Fruit fly (Drosophila melanogaster) whole organism, embryonic: ENCODE results near the gene Prim2.
A peak's percentile ranks its signal among the peaks of the same experiment; 100 is the strongest.

ENCODE experiments used
- Ada2b ChIP-seq: fragments of 200-800 bp; sonication (Bioruptor generic); IDR thresholded peaks from 2 replicates; pipeline ENCODE4 v1.3.6; 2022; ENCODE audit warnings: missing biosample characterization, missing genetic modification characterization
- Bteb2 ChIP-seq: fragments of 200-800 bp; sonication (Bioruptor generic); optimal IDR thresholded peaks from 2 replicates; lab custom pipeline; 2016; ENCODE audit warnings: missing biosample characterization, missing genetic modification characterization
- CG10267 ChIP-seq: fragments of 200-800 bp; sonication (Bioruptor generic); optimal IDR thresholded peaks from 2 replicates; lab custom pipeline; 2018; ENCODE audit warnings: missing biosample characterization, mild to moderate bottlenecking, missing genetic modification characterization, moderate library complexity
- CG10366 ChIP-seq: fragments of 200-800 bp; sonication (Bioruptor generic); IDR thresholded peaks from 2 replicates; pipeline ENCODE4 v1.3.6; 2022; ENCODE audit warnings: missing biosample characterization, missing genetic modification characterization
- CG10979 ChIP-seq: fragments of 200-800 bp; sonication (Bioruptor generic); optimal IDR thresholded peaks from 2 replicates; lab custom pipeline; 2018; ENCODE audit warnings: missing biosample characterization, mild to moderate bottlenecking, missing genetic modification characterization, moderate library complexity
- CG12391 ChIP-seq: fragments of 200-800 bp; sonication (Bioruptor generic); optimal IDR thresholded peaks from 3 replicates; lab custom pipeline; 2018; ENCODE audit warnings: missing biosample characterization, mild to moderate bottlenecking, missing genetic modification characterization, moderate library complexity
- CG13624 ChIP-seq: fragments of 200-800 bp; sonication (Bioruptor generic); optimal IDR thresholded peaks from 2 replicates; lab custom pipeline; 2016; ENCODE audit warnings: missing biosample characterization, missing genetic modification characterization
- CG30403 ChIP-seq: fragments of 200-800 bp; sonication (Bioruptor generic); optimal IDR thresholded peaks from 3 replicates; lab custom pipeline; 2016; ENCODE audit warnings: missing biosample characterization, missing genetic modification characterization
- CG4854 ChIP-seq: fragments of 200-800 bp; sonication (Bioruptor generic); optimal IDR thresholded peaks from 2 replicates; lab custom pipeline; 2016; ENCODE audit warnings: missing biosample characterization, missing genetic modification characterization, inconsistent platforms
- CG7786 ChIP-seq: fragments of 200-800 bp; sonication (Bioruptor generic); optimal IDR thresholded peaks from 2 replicates; lab custom pipeline; 2016; ENCODE audit warnings: missing biosample characterization, missing genetic modification characterization
- CG7839 ChIP-seq: fragments of 200-800 bp; sonication (Bioruptor generic); optimal IDR thresholded peaks from 3 replicates; lab custom pipeline; 2018; ENCODE audit warnings: missing biosample characterization, mild to moderate bottlenecking, missing genetic modification characterization, moderate library complexity
- CG8290 ChIP-seq, 3 experiments: fragments of 200-800 bp; sonication (Bioruptor generic); optimal IDR thresholded peaks; 2 replicates each; lab custom pipeline; 2016 to 2019; ENCODE audit warnings: missing biosample characterization in 3 of 3, missing genetic modification characterization in 3 of 3, mild to moderate bottlenecking in 2 of 3, moderate library complexity in 1 of 3
- CG8924 ChIP-seq: fragments of 200-800 bp; optimal IDR thresholded peaks from 3 replicates; lab custom pipeline; 2019; ENCODE audit warnings: missing biosample characterization, mild to moderate bottlenecking, missing genetic modification characterization, moderate library complexity
- CG9932 ChIP-seq: fragments of 200-800 bp; sonication (Bioruptor generic); IDR thresholded peaks from 2 replicates; pipeline ENCODE4 v1.3.6; 2022; ENCODE audit warnings: missing biosample characterization, missing genetic modification characterization
- Dbx ChIP-seq: fragments of 200-800 bp; sonication (Bioruptor generic); IDR thresholded peaks from 3 replicates; pipeline ENCODE4 v1.3.6; 2022; ENCODE audit warnings: missing biosample characterization, missing genetic modification characterization
- Dek ChIP-seq: fragments of 200-800 bp; sonication (Bioruptor generic); optimal IDR thresholded peaks from 3 replicates; lab custom pipeline; 2019; ENCODE audit warnings: missing biosample characterization, mild to moderate bottlenecking, missing genetic modification characterization, moderate library complexity
- Dfd ChIP-seq, 2 experiments: fragments of >200 bp; optimal IDR thresholded peaks; 2 replicates each; lab custom pipeline; 2017; ENCODE audit warnings: missing biosample characterization in 2 of 2, missing genetic modification characterization in 2 of 2
- Elba2 ChIP-seq: fragments of 200-800 bp; sonication (Bioruptor generic); optimal IDR thresholded peaks from 3 replicates; lab custom pipeline; 2016; ENCODE audit warnings: missing biosample characterization, missing genetic modification characterization
- Fer2 ChIP-seq: fragments of 200-800 bp; sonication (Bioruptor generic); optimal IDR thresholded peaks from 2 replicates; lab custom pipeline; 2018; ENCODE audit warnings: missing biosample characterization, mild to moderate bottlenecking, missing genetic modification characterization, moderate library complexity
- Hr3 ChIP-seq: fragments of 200-800 bp; sonication (Bioruptor generic); optimal IDR thresholded peaks from 3 replicates; lab custom pipeline; 2016; ENCODE audit warnings: missing biosample characterization, missing genetic modification characterization
- Med ChIP-seq: fragments of 200-800 bp; sonication (Bioruptor generic); peaks from one replicate; lab custom pipeline; 2016; ENCODE audit warnings: missing biosample characterization, missing genetic modification characterization, mild to moderate bottlenecking, inconsistent platforms, moderate library complexity
- Myb ChIP-seq: fragments of 200-800 bp; sonication (Bioruptor generic); optimal IDR thresholded peaks from 2 replicates; lab custom pipeline; 2016; ENCODE audit warnings: missing biosample characterization, missing genetic modification characterization
- Ptx1 ChIP-seq: fragments of 200-800 bp; sonication (Bioruptor generic); IDR thresholded peaks from 2 replicates; pipeline ENCODE4 v1.3.6; 2022; ENCODE audit warnings: missing biosample characterization, missing genetic modification characterization
- Sox100B ChIP-seq: fragments of 200-800 bp; sonication (Bioruptor generic); optimal IDR thresholded peaks from 3 replicates; lab custom pipeline; 2018; ENCODE audit warnings: missing biosample characterization, mild to moderate bottlenecking, missing genetic modification characterization
- Trl ChIP-seq, 3 experiments: fragments of >200 bp in 2 of 3; fragments of 200-800 bp in 1 of 3; sonication (Bioruptor generic) in 1 of 3; optimal IDR thresholded peaks; 2 replicates in 1 of 3; 3 replicates in 2 of 3; lab custom pipeline; 2016 to 2017; ENCODE audit warnings: missing biosample characterization in 1 of 3, missing genetic modification characterization in 1 of 3
- ac ChIP-seq: fragments of 200-800 bp; sonication (Bioruptor generic); optimal IDR thresholded peaks from 3 replicates; lab custom pipeline; 2017; ENCODE audit warnings: missing biosample characterization, mild to moderate bottlenecking, missing genetic modification characterization
- ash1 ChIP-seq: fragments of 200-800 bp; sonication (Bioruptor generic); optimal IDR thresholded peaks from 2 replicates; lab custom pipeline; 2018; ENCODE audit warnings: missing biosample characterization, mild to moderate bottlenecking, missing genetic modification characterization
- ato ChIP-seq: fragments of 200-800 bp; sonication (Bioruptor generic); IDR thresholded peaks from 2 replicates; pipeline ENCODE4 v1.3.6; 2022; ENCODE audit warnings: missing biosample characterization, missing genetic modification characterization; ENCODE audit not compliant: partially characterized antibody
- chif ChIP-seq, 2 experiments: fragments of 200-800 bp; sonication (Bioruptor generic); optimal IDR thresholded peaks; 3 replicates each; lab custom pipeline; 2016; ENCODE audit warnings: missing biosample characterization in 2 of 2, missing genetic modification characterization in 2 of 2
- crc ChIP-seq: fragments of 200-800 bp; sonication (Bioruptor generic); optimal IDR thresholded peaks from 2 replicates; lab custom pipeline; 2016; ENCODE audit warnings: missing biosample characterization, missing genetic modification characterization
- ftz-f1 ChIP-seq: fragments of 200-800 bp; sonication (Bioruptor generic); optimal IDR thresholded peaks from 2 replicates; lab custom pipeline; 2016; ENCODE audit warnings: missing biosample characterization, missing genetic modification characterization
- gcm ChIP-seq: fragments of 200-800 bp; sonication (Bioruptor generic); optimal IDR thresholded peaks from 2 replicates; lab custom pipeline; 2019; ENCODE audit warnings: missing biosample characterization, mild to moderate bottlenecking, missing genetic modification characterization, moderate library complexity
- gcm2 ChIP-seq: fragments of 200-800 bp; sonication (Bioruptor generic); optimal IDR thresholded peaks from 2 replicates; lab custom pipeline; 2016; ENCODE audit warnings: missing biosample characterization, missing genetic modification characterization
- gro ChIP-seq: fragments of 200-800 bp; sonication (Bioruptor generic); optimal IDR thresholded peaks from 2 replicates; lab custom pipeline; 2016; ENCODE audit warnings: missing biosample characterization, missing genetic modification characterization
- hbn ChIP-seq: fragments of 200-800 bp; sonication (Bioruptor generic); IDR thresholded peaks from 2 replicates; pipeline ENCODE4 v1.3.6; 2022; ENCODE audit warnings: missing biosample characterization, missing genetic modification characterization; ENCODE audit not compliant: partially characterized antibody
- jumu ChIP-seq: fragments of 200-800 bp; sonication (Bioruptor generic); optimal IDR thresholded peaks from 3 replicates; lab custom pipeline; 2016; ENCODE audit warnings: missing biosample characterization, missing genetic modification characterization
- kay ChIP-seq: fragments of 200-800 bp; sonication (Bioruptor generic); optimal IDR thresholded peaks from 2 replicates; lab custom pipeline; 2016; ENCODE audit warnings: missing biosample characterization, missing genetic modification characterization
- lmd ChIP-seq: fragments of 200-800 bp; sonication (Bioruptor generic); IDR thresholded peaks from 2 replicates; pipeline ENCODE4 v1.3.6; 2022; ENCODE audit warnings: missing biosample characterization, missing genetic modification characterization
- nmo ChIP-seq: fragments of 200-800 bp; sonication (Bioruptor generic); optimal IDR thresholded peaks from 2 replicates; lab custom pipeline; 2018; ENCODE audit warnings: missing biosample characterization, mild to moderate bottlenecking, missing genetic modification characterization, moderate library complexity
- org-1 ChIP-seq: fragments of 200-800 bp; sonication (Bioruptor generic); optimal IDR thresholded peaks from 2 replicates; lab custom pipeline; 2017; ENCODE audit warnings: missing biosample characterization, missing genetic modification characterization
- pfk ChIP-seq: fragments of 200-800 bp; sonication (Bioruptor generic); optimal IDR thresholded peaks from 2 replicates; lab custom pipeline; 2018; ENCODE audit warnings: missing biosample characterization, mild to moderate bottlenecking, missing genetic modification characterization, moderate library complexity
- phol ChIP-seq: fragments of 200-800 bp; sonication (Bioruptor generic); optimal IDR thresholded peaks from 3 replicates; lab custom pipeline; 2018; ENCODE audit warnings: missing biosample characterization, mild to moderate bottlenecking, missing genetic modification characterization, moderate library complexity
- psq ChIP-seq: fragments of 200-800 bp; sonication (Bioruptor generic); optimal IDR thresholded peaks from 2 replicates; lab custom pipeline; 2017; ENCODE audit warnings: missing biosample characterization, missing genetic modification characterization
- row ChIP-seq: fragments of 200-800 bp; sonication (Bioruptor generic); IDR thresholded peaks from 3 replicates; pipeline ENCODE4 v1.3.6; 2022; ENCODE audit warnings: missing biosample characterization, missing genetic modification characterization
- run ChIP-seq: fragments of 200-800 bp; sonication (Bioruptor generic); optimal IDR thresholded peaks from 3 replicates; lab custom pipeline; 2018; ENCODE audit warnings: missing biosample characterization, mild to moderate bottlenecking, missing genetic modification characterization
- slou ChIP-seq: fragments of 200-800 bp; sonication (Bioruptor generic); optimal IDR thresholded peaks from 3 replicates; lab custom pipeline; 2016; ENCODE audit warnings: missing biosample characterization, missing genetic modification characterization
- tgo ChIP-seq: fragments of 200-800 bp; sonication (Bioruptor generic); IDR thresholded peaks from 3 replicates; pipeline ENCODE4 v1.3.6; 2022; ENCODE audit warnings: missing biosample characterization, missing genetic modification characterization
- trem ChIP-seq: fragments of 200-800 bp; optimal IDR thresholded peaks from 3 replicates; lab custom pipeline; 2019; ENCODE audit warnings: missing biosample characterization, mild to moderate bottlenecking, missing genetic modification characterization, moderate library complexity
- tup ChIP-seq: fragments of 200-800 bp; sonication (Bioruptor generic); optimal IDR thresholded peaks from 2 replicates; lab custom pipeline; 2016; ENCODE audit warnings: missing biosample characterization, mild to moderate bottlenecking, missing genetic modification characterization, moderate library complexity

Prim2 gene

dm6 chr3L:20402665-20403492 lies 41.5 kb upstream of the Prim2 start (continued):
- no peak for TF ChIP-seq Hr3 (GFP tag; lab: Kevin White, UChicago)
- TF ChIP-seq gro (GFP tag; lab: Kevin White, UChicago) = no peak
- TF ChIP-seq CG12391 (tag; lab: Kevin White, UChicago) = peak; percentile 60
- TF ChIP-seq Sox100B (GFP tag; lab: Kevin White, UChicago) = no peak
- TF ChIP-seq CG10267 (tag; lab: Kevin White, UChicago) = peak; percentile 72
- TF ChIP-seq hbn = no peak
- TF ChIP-seq CG10979 (tag; lab: Kevin White, UChicago) = peak; percentile 78
- no peak for TF ChIP-seq pfk (GFP tag; lab: Kevin White, UChicago)
- TF ChIP-seq CG4854 (GFP tag; lab: Kevin White, UChicago) = no peak
- TF ChIP-seq nmo (GFP tag; lab: Kevin White, UChicago) = peak; percentile 44
- no peak for TF ChIP-seq Fer2 (tag; lab: Kevin White, UChicago)
- TF ChIP-seq CG30403 (GFP tag; lab: Kevin White, UChicago) = peak; percentile 8
- no peak for TF ChIP-seq org-1 (GFP tag; lab: Kevin White, UChicago)
- TF ChIP-seq Ada2b (GFP tag; lab: Robert Waterston, UW) = no peak
- TF ChIP-seq psq (GFP tag; lab: Kevin White, UChicago) = no peak
- TF ChIP-seq Dek (tag; lab: Kevin White, UChicago) = no peak
- no peak for TF ChIP-seq slou (GFP tag; lab: Kevin White, UChicago)
- peak; percentile 54 for TF ChIP-seq row (GFP tag; lab: Robert Waterston, UW)
- no peak for TF ChIP-seq gcm2 (GFP tag; lab: Kevin White, UChicago)
- TF ChIP-seq chif (GFP tag; optimal IDR thresholded peaks at IDR 0.05; lab: Kevin White, UChicago) = peak in 1 of 2 experiments; percentile 57
- TF ChIP-seq gcm (GFP tag; lab: Kevin White, UChicago) = peak; percentile 66
- TF ChIP-seq CG10366 (GFP tag; lab: Robert Waterston, UW) = no peak
- TF ChIP-seq phol (tag; lab: Kevin White, UChicago) = peak; percentile 56
- TF ChIP-seq trem = peak; percentile 65
- peak; percentile 14 for TF ChIP-seq CG7786 (GFP tag; lab: Kevin White, UChicago)
- no peak for TF ChIP-seq run (tag; lab: Kevin White, UChicago)
- no peak for TF ChIP-seq crc (GFP tag; lab: Kevin White, UChicago)
- TF ChIP-seq Ptx1 (GFP tag; lab: Robert Waterston, UW) = no peak
- no peak for TF ChIP-seq tup (GFP tag; lab: Kevin White, UChicago)
- no peak for TF ChIP-seq Trl (optimal IDR thresholded peaks at IDR 0.05; lab: Kevin White, UChicago)
- peak; percentile 7 for TF ChIP-seq Trl (GFP tag; optimal IDR thresholded peaks at IDR 0.05; lab: Kevin White, UChicago)
- peak; percentile 56 for TF ChIP-seq CG8924 (tag; lab: Kevin White, UChicago)
- no peak for TF ChIP-seq kay (GFP tag; lab: Kevin White, UChicago)
- no peak for TF ChIP-seq Bteb2 (GFP tag; lab: Kevin White, UChicago)
- TF ChIP-seq CG7839 = peak; percentile 43
- no peak for TF ChIP-seq ato (GFP tag; lab: Robert Waterston, UW)
- TF ChIP-seq CG8290 (GFP tag; optimal IDR thresholded peaks at IDR 0.05; lab: Kevin White, UChicago) = peak; percentile 29
- TF ChIP-seq CG8290 (tag; optimal IDR thresholded peaks at IDR 0.05; lab: Kevin White, UChicago) = peak in 1 of 2 experiments; percentile 19
- peak; percentile 54 for TF ChIP-seq Elba2 (GFP tag; lab: Kevin White, UChicago)
- peak; percentile 17 for TF ChIP-seq jumu (GFP tag; lab: Kevin White, UChicago)
- no peak for TF ChIP-seq Myb (GFP tag; lab: Kevin White, UChicago)
- no peak for TF ChIP-seq Dfd (GFP tag; optimal IDR thresholded peaks at IDR 0.05; lab: Kevin White, UChicago)
- TF ChIP-seq Dbx (GFP tag; lab: Robert Waterston, UW) = no peak
- peak; percentile 28; the same call in 1 of the 2 replicates for TF ChIP-seq lmd (GFP tag; lab: Robert Waterston, UW)
- peak; percentile 99 for TF ChIP-seq ac
- no peak for TF ChIP-seq ftz-f1
- TF ChIP-seq ash1 = no peak
- peak; percentile 54 for TF ChIP-seq Med (GFP tag; lab: Kevin White, UChicago)
- no peak for TF ChIP-seq tgo (GFP tag; lab: Robert Waterston, UW)
- TF ChIP-seq CG13624 (GFP tag; lab: Kevin White, UChicago) = no peak
- TF ChIP-seq CG9932 (GFP tag; lab: Robert Waterston, UW) = no peak
